Fruit fly (Drosophila melanogaster): ENCODE measurements around the gene Cpr76Bd.
"Not testable (repeated sequence)": the region's sequence is repeated elsewhere in the genome, so short reads cannot be mapped to it uniquely, and the experiment has no call there.

Cpr76Bd gene

DNA sequence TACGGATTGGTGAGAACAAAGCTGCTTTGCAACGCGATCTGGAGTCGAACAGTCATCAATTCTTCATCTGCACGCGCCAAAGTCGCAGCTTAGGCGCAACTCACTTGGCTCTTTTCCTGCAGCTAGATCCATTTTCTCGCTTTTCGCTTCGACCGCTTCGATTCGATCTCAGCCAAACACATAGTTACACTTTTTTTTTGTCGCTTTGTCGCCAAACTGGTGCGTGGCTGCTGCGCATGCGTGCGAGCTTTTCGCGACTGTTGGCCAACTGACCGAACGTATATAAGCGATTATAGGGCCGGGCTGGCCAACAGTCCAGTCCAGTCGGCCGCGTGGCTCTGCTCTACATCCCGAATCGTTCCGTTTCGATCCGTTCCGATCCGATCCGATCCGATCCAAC, at the start of gene Cpr76Bd:
TSS of gene Cpr76Bd (plus strand) at position 301 of the 400 bp plus-strand sequence.
- TF ChIP-seq cic (GFP tag; optimal IDR thresholded peaks at IDR 0.05) (no peak), CG11617 (GFP tag; optimal IDR thresholded peaks at IDR 0.05) (no peak), Mnt (GFP tag; optimal IDR thresholded peaks at IDR 0.05) (no peak), CG14711 (tag; optimal IDR thresholded peaks at IDR 0.05) (no peak), CG7101 (tag; optimal IDR thresholded peaks at IDR 0.05) (no peak), CG33017 (tag; optimal IDR thresholded peaks at IDR 0.05) (no peak), Crg-1 (GFP tag; optimal IDR thresholded peaks at IDR 0.05) (no peak), cnc (optimal IDR thresholded peaks at IDR 0.05) (no peak)

DNA sequence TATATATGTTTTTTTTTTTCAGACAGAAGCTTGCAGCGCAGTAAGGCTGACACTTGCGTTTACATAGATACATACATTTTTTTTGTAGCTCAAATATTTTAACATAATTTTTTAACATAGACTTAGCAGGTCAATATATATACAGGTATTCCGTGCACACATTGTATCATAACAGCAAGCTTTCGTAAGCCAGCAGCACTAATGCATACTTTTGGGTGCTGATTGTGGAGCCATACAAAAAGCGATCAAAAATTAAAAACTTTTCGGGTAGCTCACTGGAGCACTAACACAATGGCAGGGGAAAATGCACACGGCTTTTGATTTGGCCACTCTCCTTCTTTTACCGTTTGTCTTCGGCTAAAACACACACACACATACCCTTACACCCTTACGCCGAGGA, 49.5 kb upstream of the Cpr76Bd start:
- TF ChIP-seq Clk (GFP tag; optimal IDR thresholded peaks at IDR 0.05): no peak
- TF ChIP-seq kay (GFP tag; ENCODE audit: borderline replicate concordance): peak; percentile 49

DNA sequence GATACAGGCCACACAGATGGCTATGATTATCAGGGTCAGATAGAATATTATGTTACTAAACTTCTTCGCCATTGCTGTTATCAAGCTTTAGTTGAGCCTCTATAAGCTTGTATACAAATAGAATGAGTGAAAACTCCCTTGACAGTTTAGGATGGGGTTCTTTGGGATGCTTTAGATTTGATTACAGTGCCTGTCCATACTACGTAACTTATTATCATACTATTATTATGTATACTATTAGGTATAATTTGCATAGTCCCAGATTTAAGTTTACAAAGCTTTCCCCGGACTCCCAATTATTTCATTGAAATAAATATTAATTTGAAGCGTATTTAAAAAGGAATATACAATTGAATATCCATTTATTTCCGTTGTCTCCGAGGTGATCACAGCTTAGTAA, 46.1 kb upstream of the Cpr76Bd start, which contains the start of gene brv1:
TSS of gene brv1 (minus strand) at position 101 of the 400 bp plus-strand sequence.
- TF ChIP-seq tj (GFP tag; optimal IDR thresholded peaks at IDR 0.05) (no peak), pad (GFP tag; optimal IDR thresholded peaks at IDR 0.05) (no peak), cic (GFP tag; optimal IDR thresholded peaks at IDR 0.05) (no peak), CG1620 (GFP tag; optimal IDR thresholded peaks at IDR 0.05) (no peak), kay (GFP tag; ENCODE audit: borderline replicate concordance) (no peak), Crg-1 (GFP tag; optimal IDR thresholded peaks at IDR 0.05) (no peak), Hr96 (GFP tag; optimal IDR thresholded peaks at IDR 0.05) (no peak), toe (GFP tag; optimal IDR thresholded peaks at IDR 0.05) (no peak), bab1 (GFP tag; optimal IDR thresholded peaks at IDR 0.05) (no peak)

DNA sequence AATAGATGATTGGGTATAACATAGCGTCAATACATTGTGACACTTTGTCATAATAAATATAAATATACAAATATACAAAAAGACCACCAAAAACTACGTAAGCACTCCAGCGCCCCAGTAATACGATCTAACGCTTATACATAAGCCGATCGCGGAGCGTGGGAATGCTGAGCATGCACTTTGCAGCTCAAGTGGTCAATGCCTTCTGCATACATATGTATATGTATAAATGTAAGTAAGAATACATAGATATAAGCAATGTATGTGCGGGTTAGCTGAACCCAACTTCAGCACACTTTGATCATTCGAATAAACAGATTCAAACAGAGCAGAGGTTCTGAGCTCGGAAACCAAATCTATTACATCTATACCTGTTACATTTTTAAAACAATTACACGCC, 45.3 kb upstream of the Cpr76Bd start, which contains the start of gene CG32212:
TSS of gene CG32212 (plus strand) at position 301 of the 400 bp plus-strand sequence.
- not testable (repeated sequence) for TF ChIP-seq pad (GFP tag; optimal IDR thresholded peaks at IDR 0.05); CG5204 (GFP tag; optimal IDR thresholded peaks at IDR 0.05); CG14711 (tag; optimal IDR thresholded peaks at IDR 0.05)

DNA sequence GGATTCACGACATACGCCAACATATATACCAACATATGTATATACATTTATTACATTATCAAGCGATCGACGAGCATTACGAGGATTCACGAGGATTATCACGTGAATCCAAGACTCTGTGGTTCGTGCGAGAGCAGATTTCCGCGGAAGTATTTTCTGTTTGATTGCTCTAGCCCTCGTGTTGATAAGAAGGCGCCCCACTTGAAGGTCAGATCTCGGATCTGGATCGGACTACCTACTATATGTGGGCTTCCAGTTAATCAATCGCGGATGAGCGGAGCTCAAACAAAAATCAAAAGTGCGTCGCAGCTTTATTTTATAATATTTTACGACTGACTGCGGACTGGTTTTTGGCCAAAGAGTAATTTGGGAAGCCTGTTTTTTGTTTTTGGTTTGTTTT, 37.6 kb upstream of the Cpr76Bd start:
- TF ChIP-seq CG11617 (GFP tag; optimal IDR thresholded peaks at IDR 0.05) (no peak), Crg-1 (GFP tag; optimal IDR thresholded peaks at IDR 0.05) (no peak), CG7045 (GFP tag; optimal IDR thresholded peaks at IDR 0.05) (no peak), kay (GFP tag; ENCODE audit: borderline replicate concordance) (no peak), tj (GFP tag; optimal IDR thresholded peaks at IDR 0.05) (no peak), cic (GFP tag; optimal IDR thresholded peaks at IDR 0.05) (no peak), CG5204 (GFP tag; optimal IDR thresholded peaks at IDR 0.05) (no peak), Hr96 (GFP tag; optimal IDR thresholded peaks at IDR 0.05) (no peak), CG1620 (GFP tag; optimal IDR thresholded peaks at IDR 0.05) (no peak), ovo (GFP tag; optimal IDR thresholded peaks at IDR 0.05) (no peak), Clk (GFP tag; optimal IDR thresholded peaks at IDR 0.05) (no peak), toe (GFP tag; optimal IDR thresholded peaks at IDR 0.05) (no peak), cnc (optimal IDR thresholded peaks at IDR 0.05) (no peak)

DNA sequence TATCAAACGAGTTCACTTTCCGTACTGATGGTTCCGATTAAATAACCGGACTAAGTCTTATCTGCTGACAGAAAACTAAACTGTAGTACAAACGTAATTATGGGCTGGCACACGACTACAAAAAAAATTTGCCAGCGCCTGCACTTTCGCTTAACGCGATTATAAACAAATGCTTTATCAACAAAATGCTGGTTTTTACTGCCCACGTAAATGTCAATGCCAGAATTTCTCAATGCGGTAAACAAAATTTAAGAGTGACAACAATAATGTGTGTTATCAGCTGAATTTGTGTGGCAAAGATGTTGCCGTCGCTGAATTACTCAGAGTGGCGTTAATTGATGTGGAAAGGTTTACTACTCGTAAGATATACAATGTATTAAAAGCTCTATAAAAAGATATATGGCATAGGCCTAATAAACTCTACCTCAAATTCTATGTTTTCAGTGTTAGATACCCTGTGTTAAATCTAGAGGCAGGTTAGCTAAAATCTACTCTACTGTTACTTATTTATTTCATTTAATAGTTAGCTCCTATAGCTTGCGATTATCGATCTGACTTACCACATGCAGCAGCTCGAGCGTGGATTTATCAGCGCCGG, 36.5 kb upstream of the Cpr76Bd start:
- TF ChIP-seq cic (GFP tag; optimal IDR thresholded peaks at IDR 0.05) (peak; percentile 75), tj (GFP tag; optimal IDR thresholded peaks at IDR 0.05) (peak; percentile 96), CG7045 (GFP tag; optimal IDR thresholded peaks at IDR 0.05) (peak; percentile 60), Mnt (GFP tag; optimal IDR thresholded peaks at IDR 0.05) (no peak), Clk (GFP tag; optimal IDR thresholded peaks at IDR 0.05) (no peak), CG11617 (GFP tag; optimal IDR thresholded peaks at IDR 0.05) (no peak), bab1 (GFP tag; optimal IDR thresholded peaks at IDR 0.05) (no peak), CG1620 (GFP tag; optimal IDR thresholded peaks at IDR 0.05) (no peak), CG33017 (tag; optimal IDR thresholded peaks at IDR 0.05) (no peak), CG5204 (GFP tag; optimal IDR thresholded peaks at IDR 0.05) (no peak), cnc (optimal IDR thresholded peaks at IDR 0.05) (no peak), Crg-1 (GFP tag; optimal IDR thresholded peaks at IDR 0.05) (no peak), toe (GFP tag; optimal IDR thresholded peaks at IDR 0.05) (no peak), CG7101 (tag; optimal IDR thresholded peaks at IDR 0.05) (peak; percentile 10), CG12768 (GFP tag; optimal IDR thresholded peaks at IDR 0.05) (peak; percentile 28), CG14711 (tag; optimal IDR thresholded peaks at IDR 0.05) (peak; percentile 27), ovo (GFP tag; optimal IDR thresholded peaks at IDR 0.05) (no peak), Hr96 (GFP tag; optimal IDR thresholded peaks at IDR 0.05) (no peak), kay (GFP tag; ENCODE audit: borderline replicate concordance) (peak; percentile 81), pad (GFP tag; optimal IDR thresholded peaks at IDR 0.05) (peak; percentile 9)

DNA sequence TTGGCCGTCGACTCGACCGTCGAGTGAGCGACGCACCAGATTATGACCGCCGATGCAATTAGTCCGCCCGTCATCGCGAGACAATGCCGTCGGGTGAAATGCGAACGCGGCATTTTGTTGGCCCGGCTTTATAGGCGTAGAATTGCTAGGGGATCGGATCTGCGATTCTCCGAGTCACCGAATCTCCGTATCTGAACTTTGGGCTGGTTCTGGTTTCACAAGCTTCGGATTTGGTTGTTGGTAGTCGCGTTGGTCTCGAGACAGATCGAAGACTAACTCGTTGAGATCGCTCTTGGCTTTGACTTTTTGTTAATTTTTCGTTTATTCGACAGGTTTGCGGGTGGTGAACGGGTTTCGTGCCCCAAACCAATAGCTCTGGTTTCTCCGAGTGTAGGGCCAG, 35.9 kb upstream of the Cpr76Bd start:
- TF ChIP-seq cnc (optimal IDR thresholded peaks at IDR 0.05) (no peak), Clk (GFP tag; optimal IDR thresholded peaks at IDR 0.05) (no peak), CG12768 (GFP tag; optimal IDR thresholded peaks at IDR 0.05) (no peak), CG33017 (tag; optimal IDR thresholded peaks at IDR 0.05) (no peak), toe (GFP tag; optimal IDR thresholded peaks at IDR 0.05) (no peak), pad (GFP tag; optimal IDR thresholded peaks at IDR 0.05) (no peak), bab1 (GFP tag; optimal IDR thresholded peaks at IDR 0.05) (no peak), ovo (GFP tag; optimal IDR thresholded peaks at IDR 0.05) (no peak), CG11617 (GFP tag; optimal IDR thresholded peaks at IDR 0.05) (no peak), CG14711 (tag; optimal IDR thresholded peaks at IDR 0.05) (no peak), CG1620 (GFP tag; optimal IDR thresholded peaks at IDR 0.05) (no peak), cic (GFP tag; optimal IDR thresholded peaks at IDR 0.05) (no peak), Mnt (GFP tag; optimal IDR thresholded peaks at IDR 0.05) (no peak), CG7045 (GFP tag; optimal IDR thresholded peaks at IDR 0.05) (no peak), tj (GFP tag; optimal IDR thresholded peaks at IDR 0.05) (no peak), CG7101 (tag; optimal IDR thresholded peaks at IDR 0.05) (no peak)
